Fruit fly (Drosophila melanogaster) whole organism, prepupa: ENCODE measurements around the gene CG12971.

Experiments used
- CG3032 ChIP-seq: fragments of 200-800 bp; optimal IDR thresholded peaks from 2 replicates; lab custom pipeline; 2019; ENCODE audit warnings: missing biosample characterization, mild to moderate bottlenecking, missing genetic modification characterization, moderate library complexity
- CG31627 ChIP-seq: fragments of 200-800 bp; sonication (Bioruptor generic); optimal IDR thresholded peaks from 3 replicates; lab custom pipeline; 2016; ENCODE audit warnings: missing biosample characterization, missing genetic modification characterization
- CG32006 ChIP-seq: fragments of 200-800 bp; sonication (Bioruptor generic); optimal IDR thresholded peaks from 3 replicates; lab custom pipeline; 2017; ENCODE audit warnings: missing biosample characterization, mild to moderate bottlenecking, missing genetic modification characterization
- CG6163 ChIP-seq: fragments of 200-800 bp; sonication (Bioruptor generic); IDR thresholded peaks from 3 replicates; pipeline ENCODE4 v1.3.6; 2022; ENCODE audit warnings: missing biosample characterization, missing genetic modification characterization
- CG7368 ChIP-seq: fragments of 200-800 bp; sonication (Bioruptor generic); optimal IDR thresholded peaks from 3 replicates; lab custom pipeline; 2016; ENCODE audit warnings: missing biosample characterization, missing genetic modification characterization
- CG8119 ChIP-seq: fragments of 200-800 bp; sonication (Bioruptor generic); IDR thresholded peaks from 3 replicates; pipeline ENCODE4 v1.3.6; 2022; ENCODE audit warnings: missing biosample characterization, missing genetic modification characterization
- CG9139 ChIP-seq: fragments of 200-800 bp; sonication (Bioruptor generic); optimal IDR thresholded peaks from 3 replicates; lab custom pipeline; 2017; ENCODE audit warnings: missing biosample characterization, mild to moderate bottlenecking, missing genetic modification characterization
- Eip78C ChIP-seq: fragments of 200-800 bp; sonication (Bioruptor generic); peaks from one replicate; lab custom pipeline; 2016; ENCODE audit warnings: missing biosample characterization, missing genetic modification characterization
- Lpt ChIP-seq: fragments of 200-800 bp; sonication (Bioruptor generic); optimal IDR thresholded peaks from 3 replicates; lab custom pipeline; 2016; ENCODE audit warnings: missing biosample characterization, missing genetic modification characterization
- dac ChIP-seq: fragments of 200-800 bp; sonication (Bioruptor generic); optimal IDR thresholded peaks from 2 replicates; lab custom pipeline; 2017; ENCODE audit warnings: missing biosample characterization, mild to moderate bottlenecking, missing genetic modification characterization
- dsx ChIP-seq: fragments of 200-800 bp; optimal IDR thresholded peaks from 3 replicates; lab custom pipeline; 2019; ENCODE audit warnings: missing biosample characterization, mild to moderate bottlenecking, missing genetic modification characterization, moderate library complexity; ENCODE audit not compliant: poor library complexity, severe bottlenecking
- eg ChIP-seq: fragments of 200-800 bp; sonication (Bioruptor generic); IDR thresholded peaks from 3 replicates; pipeline ENCODE4 v1.3.6; 2022; ENCODE audit warnings: missing biosample characterization, missing genetic modification characterization
- fd59A ChIP-seq: fragments of 200-800 bp; sonication (Bioruptor generic); optimal IDR thresholded peaks from 2 replicates; lab custom pipeline; 2017; ENCODE audit warnings: missing biosample characterization, mild to moderate bottlenecking, missing genetic modification characterization, missing genetic modification reagents
- pdm3 ChIP-seq: fragments of 200-800 bp; sonication (Bioruptor generic); optimal IDR thresholded peaks from 3 replicates; lab custom pipeline; 2016; ENCODE audit warnings: missing biosample characterization, missing genetic modification characterization

DNA sequence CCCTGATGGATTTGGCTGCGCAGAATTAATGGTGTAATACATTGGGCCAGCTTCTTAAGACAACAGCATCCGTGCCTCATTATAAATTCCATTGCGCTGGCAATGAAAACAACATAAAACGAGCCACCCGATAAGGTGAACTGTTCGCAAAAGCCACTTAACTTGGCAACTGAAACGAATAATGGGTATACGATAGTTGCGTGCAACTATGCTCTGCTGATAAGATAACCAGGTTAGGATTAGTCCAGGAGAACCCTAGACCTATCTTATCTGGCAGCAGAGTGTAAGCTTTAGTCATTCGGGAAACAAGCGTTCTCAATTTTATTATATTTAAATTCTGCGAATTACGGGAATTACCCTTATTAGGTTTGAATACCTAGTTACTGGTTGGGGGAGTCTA lies 34.1 kb upstream of the CG12971 start:
- TF ChIP-seq fd59A (GFP tag; lab: Kevin White, UChicago) (no peak), CG3032 (tag; lab: Kevin White, UChicago) (no peak), dac (GFP tag; lab: Kevin White, UChicago) (no peak), CG6163 (GFP tag; lab: Robert Waterston, UW) (no peak), CG32006 (GFP tag; lab: Kevin White, UChicago) (no peak), CG9139 (GFP tag; lab: Kevin White, UChicago) (no peak), CG8119 (GFP tag; lab: Robert Waterston, UW) (no peak), CG7368 (GFP tag; lab: Kevin White, UChicago) (no peak), pdm3 (GFP tag; lab: Kevin White, UChicago) (no peak), Lpt (GFP tag; lab: Kevin White, UChicago) (no peak), CG31627 (GFP tag; lab: Kevin White, UChicago) (no peak), Eip78C (GFP tag; lab: Kevin White, UChicago) (no peak), eg (GFP tag; lab: Robert Waterston, UW) (no peak), dsx (no peak)
